Fruit fly (Drosophila melanogaster): ENCODE results near the gene Acox3.

Acox3 gene

dm6 chr2L:6473076-6474037 lies 25.2 kb upstream of the Acox3 start, which contains the start of gene mmy (continued):
- TF ChIP-seq CG7839 (tag; optimal IDR thresholded peaks at IDR 0.05) (peak; percentile 74), gce (GFP tag; IDR thresholded peaks at IDR 0.05) (no peak), Hr51 (GFP tag; optimal IDR thresholded peaks at IDR 0.05) (peak; percentile 15 to 81), CG3995 (GFP tag; optimal IDR thresholded peaks at IDR 0.05) (no peak), Kr (GFP tag; optimal IDR thresholded peaks at IDR 0.05) (no peak), CG31441 (GFP tag; IDR thresholded peaks at IDR 0.05) (peak; percentile 66), Fer1 (GFP tag; optimal IDR thresholded peaks at IDR 0.05) (peak; percentile 38), Vsx1 (GFP tag; optimal IDR thresholded peaks at IDR 0.05) (no peak), CG6813 (GFP tag; optimal IDR thresholded peaks at IDR 0.05) (peak; percentile 22), CG18599 (GFP tag; optimal IDR thresholded peaks at IDR 0.05) (peak; percentile 66), CG16813 (GFP tag; IDR thresholded peaks at IDR 0.05; ENCODE audit: partially characterized antibody) (peak; percentile 30; the same call in 1 of the 3 replicates), CG32772 (GFP tag; IDR thresholded peaks at IDR 0.05) (peak; percentile 54; the same call in 1 of the 2 replicates), slbo (GFP tag; IDR thresholded peaks at IDR 0.05) (peak; percentile 21; the same call in 1 of the 2 replicates), CG7987 (GFP tag; optimal IDR thresholded peaks at IDR 0.05) (peak; percentile 37), CG9437 (GFP tag; optimal IDR thresholded peaks at IDR 0.05) (peak; percentile 38), CG30431 (GFP tag; optimal IDR thresholded peaks at IDR 0.05) (peak; percentile 3), ap (GFP tag; IDR thresholded peaks at IDR 0.05) (no peak), CG11093 (GFP tag; IDR thresholded peaks at IDR 0.05) (no peak), ab (GFP tag; optimal IDR thresholded peaks at IDR 0.05) (no peak), CG17912 (GFP tag; optimal IDR thresholded peaks at IDR 0.05) (peak; percentile 53), dysf (GFP tag; IDR thresholded peaks at IDR 0.05) (peak; percentile 70), C15 (GFP tag; IDR thresholded peaks at IDR 0.05) (no peak), tap (tag; optimal IDR thresholded peaks at IDR 0.05) (peak; percentile 7), CG33213 (GFP tag; optimal IDR thresholded peaks at IDR 0.05) (peak; percentile 53), ac (GFP tag; optimal IDR thresholded peaks at IDR 0.05) (no peak), Six4 (GFP tag; optimal IDR thresholded peaks at IDR 0.05) (no peak), Nf-YA (GFP tag; IDR thresholded peaks at IDR 0.05) (no peak), CG7963 (GFP tag; IDR thresholded peaks at IDR 0.05; ENCODE audit: partially characterized antibody) (no peak), slou (GFP tag; optimal IDR thresholded peaks at IDR 0.05) (no peak), row (GFP tag; IDR thresholded peaks at IDR 0.05) (peak; percentile 74), CG15073 (GFP tag; optimal IDR thresholded peaks at IDR 0.05) (no peak), zfh2 (GFP tag; optimal IDR thresholded peaks at IDR 0.05) (no peak), CG10431 (GFP tag; optimal IDR thresholded peaks at IDR 0.05) (peak; percentile 19), CG11560 (tag; IDR thresholded peaks at IDR 0.05) (no peak), Max (GFP tag; optimal IDR thresholded peaks at IDR 0.05) (no peak), CG9876 (GFP tag; optimal IDR thresholded peaks at IDR 0.05) (no peak), Elba2 (GFP tag; optimal IDR thresholded peaks at IDR 0.05) (peak; percentile 32), Dip2 (GFP tag; IDR thresholded peaks at IDR 0.05) (no peak), croc (GFP tag; conservative IDR thresholded peaks at IDR 0.05) (no peak), lmd (GFP tag; IDR thresholded peaks at IDR 0.05) (peak; percentile 49), Oli (tag; optimal IDR thresholded peaks at IDR 0.05) (peak; percentile 71), Dfd (GFP tag; optimal IDR thresholded peaks at IDR 0.05) (no peak), slp2 (GFP tag; optimal IDR thresholded peaks at IDR 0.05) (no peak), lab (GFP tag; optimal IDR thresholded peaks at IDR 0.05) (peak; percentile 49), pzg (GFP tag; optimal IDR thresholded peaks at IDR 0.05) (peak; percentile 78), Ravus (GFP tag; IDR thresholded peaks at IDR 0.05) (peak; percentile 26; the same call in 1 of the 2 replicates), CG4854 (GFP tag; optimal IDR thresholded peaks at IDR 0.05) (no peak), Taf1 (GFP tag; IDR thresholded peaks at IDR 0.05) (no peak), CG6683 (GFP tag; optimal IDR thresholded peaks at IDR 0.05) (no peak)

Measured in whole organism, embryonic.